Worm (Caenorhabditis elegans): Measurements from ENCODE around the gene str-116.
"Not testable (repeated sequence)": the region's sequence is repeated elsewhere in the genome, so short reads cannot be mapped to it uniquely, and the experiment has no call there.

str-116 gene

ce11 chrV:11281414-11282209 is 14.8 kb downstream of the str-116 start (continued):
- TF ChIP-seq ceh-82 (tag; optimal IDR thresholded peaks at IDR 0.05) (peak in 1 of 3 experiments; percentile 8), rnt-1 (tag; optimal IDR thresholded peaks at IDR 0.05) (peak; percentile 16), ztf-4 (tag; optimal IDR thresholded peaks at IDR 0.05) (no peak), efl-1 (optimal IDR thresholded peaks at IDR 0.05) (peak; percentile 3 to 19), efl-1 (GFP tag; optimal IDR thresholded peaks at IDR 0.05 in 1 of 2) (no peak), unc-86 (tag; optimal IDR thresholded peaks at IDR 0.05) (no peak), alr-1 (tag; optimal IDR thresholded peaks at IDR 0.05; ENCODE audit: borderline replicate concordance) (no peak), nhr-84 (tag; optimal IDR thresholded peaks at IDR 0.05) (no peak)

ce11 chrV:11282272-11282671 is 15.5 kb downstream of the str-116 start, which contains the start of gene gly-20:
TSS of gene gly-20 (plus strand) at chrV:11282572.
- TF ChIP-seq sup-37 (GFP tag; optimal IDR thresholded peaks at IDR 0.05) (no peak), ztf-4 (tag; optimal IDR thresholded peaks at IDR 0.05) (no peak), tbx-2 (tag; optimal IDR thresholded peaks at IDR 0.05) (no peak), xbp-1 (tag; optimal IDR thresholded peaks at IDR 0.05) (no peak), dsc-1 (tag; optimal IDR thresholded peaks at IDR 0.05) (no peak), mab-9 (GFP tag; IDR thresholded peaks at IDR 0.05) (no peak)

ce11 chrV:11286114-11286513 is 19.3 kb downstream of the str-116 start, which contains the start of gene C03E10.3:
TSS of gene C03E10.3 (plus strand) at chrV:11286414.
- TF ChIP-seq efl-1 (optimal IDR thresholded peaks at IDR 0.05): not testable (repeated sequence)
- peak in 1 of 2 experiments; percentile 40 for TF ChIP-seq efl-1 (GFP tag; optimal IDR thresholded peaks at IDR 0.05 in 1 of 2)

ce11 chrV:11290888-11291287 is 24.1 kb downstream of the str-116 start, which contains the start of gene C03E10.1:
TSS of gene C03E10.1 (plus strand) at chrV:11291188.
- no peak for TF ChIP-seq blmp-1 (tag; optimal IDR thresholded peaks at IDR 0.05)
- TF ChIP-seq nhr-85 (tag): no peak
- TF ChIP-seq ceh-88 (GFP tag; IDR thresholded peaks at IDR 0.05): no peak
- no peak for TF ChIP-seq alr-1 (tag; optimal IDR thresholded peaks at IDR 0.05; ENCODE audit: borderline replicate concordance)
- no peak for TF ChIP-seq isw-1 (GFP tag; IDR thresholded peaks at IDR 0.05)
- no peak for TF ChIP-seq elt-3 (tag; optimal IDR thresholded peaks at IDR 0.05)

ce11 chrV:11292682-11293081 is 25.9 kb downstream of the str-116 start:
- no peak for TF ChIP-seq lin-14 (GFP tag; optimal IDR thresholded peaks at IDR 0.05)
- no peak for TF ChIP-seq blmp-1 (tag; optimal IDR thresholded peaks at IDR 0.05)
- no peak for TF ChIP-seq lin-35 (GFP tag; optimal IDR thresholded peaks at IDR 0.05)
- no peak for TF ChIP-seq C34B4.2 (tag; optimal IDR thresholded peaks at IDR 0.05)
- TF ChIP-seq nhr-71 (tag; optimal IDR thresholded peaks at IDR 0.05): no peak
- no peak for TF ChIP-seq sup-37 (GFP tag; optimal IDR thresholded peaks at IDR 0.05)
- TF ChIP-seq pag-3 (tag; optimal IDR thresholded peaks at IDR 0.05; ENCODE audit: borderline replicate concordance, insufficient read depth): no peak
- no peak for TF ChIP-seq fkh-8 (tag; optimal IDR thresholded peaks at IDR 0.05)
- TF ChIP-seq nhr-28 (tag; optimal IDR thresholded peaks at IDR 0.05): no peak
- TF ChIP-seq ztf-11 (tag; optimal IDR thresholded peaks at IDR 0.05): no peak

ce11 chrV:11294393-11294792 is 27.6 kb downstream of the str-116 start, which contains the start of gene T03F7.6:
TSS of gene T03F7.6 (plus strand) at chrV:11294693.
- TF ChIP-seq rnt-1 (tag; optimal IDR thresholded peaks at IDR 0.05) (no peak), nhr-11 (tag; optimal IDR thresholded peaks at IDR 0.05) (no peak), pqm-1 (tag; optimal IDR thresholded peaks at IDR 0.05) (no peak), nhr-47 (tag; optimal IDR thresholded peaks at IDR 0.05) (no peak), jun-1 (tag; optimal IDR thresholded peaks at IDR 0.05) (no peak), lin-13 (GFP tag; optimal IDR thresholded peaks at IDR 0.05) (no peak), ceh-63 (GFP tag; optimal IDR thresholded peaks at IDR 0.05) (no peak), efl-1 (optimal IDR thresholded peaks at IDR 0.05) (no peak), efl-1 (GFP tag; optimal IDR thresholded peaks at IDR 0.05 in 1 of 2) (no peak)
